Worm (Caenorhabditis elegans) whole organism, early embryonic: ENCODE data around the gene K09F6.9.
"Not testable (repeated sequence)": the region's sequence is repeated elsewhere in the genome, so short reads cannot be mapped to it uniquely, and the experiment has no call there.

Experiments used
- F13C5.2 ChIP-seq: sonication (generic microtip); optimal IDR thresholded peaks from 2 replicates; lab custom pipeline; 2017; ENCODE audit warnings: mild to moderate bottlenecking, missing genetic modification characterization, inconsistent platforms, missing compliant biosample characterization
- aly-1 ChIP-seq: sonication (generic microtip); optimal IDR thresholded peaks from 2 replicates; lab custom pipeline; 2016; ENCODE audit warnings: missing genetic modification characterization, missing compliant biosample characterization
- ama-1 ChIP-seq: fragments of 150-350 bp; optimal IDR thresholded peaks from 2 replicates; lab custom pipeline; 2014
- ceh-13 ChIP-seq: fragments of 200-800 bp; sonication (Bioruptor generic); optimal IDR thresholded peaks from 2 replicates; lab custom pipeline; 2018; ENCODE audit warnings: mild to moderate bottlenecking, missing genetic modification characterization, missing compliant biosample characterization
- ceh-36 ChIP-seq: sonication (generic microtip); optimal IDR thresholded peaks from 2 replicates; lab custom pipeline; 2016; ENCODE audit warnings: missing genetic modification characterization, inconsistent platforms, missing compliant biosample characterization
- ets-7 ChIP-seq: sonication (generic microtip); optimal IDR thresholded peaks from 2 replicates; lab custom pipeline; 2016; ENCODE audit warnings: missing genotype, missing genetic modification characterization, missing compliant biosample characterization
- flt-1 ChIP-seq: fragments of 200-800 bp; sonication (Bioruptor generic); IDR thresholded peaks from 2 replicates; pipeline ENCODE4 v1.3.6; 2022; ENCODE audit warnings: missing genetic modification characterization, missing compliant biosample characterization
- hmbx-1 ChIP-seq: sonication (generic microtip); optimal IDR thresholded peaks from 2 replicates; lab custom pipeline; 2016; ENCODE audit warnings: mild to moderate bottlenecking, missing genetic modification characterization, missing compliant biosample characterization
- hmg-4 ChIP-seq: fragments of 200-800 bp; sonication (Bioruptor generic); optimal IDR thresholded peaks from 2 replicates; lab custom pipeline; 2018; ENCODE audit warnings: mild to moderate bottlenecking, missing genetic modification characterization, missing compliant biosample characterization
- hnd-1 ChIP-seq: sonication (generic microtip); optimal IDR thresholded peaks from 2 replicates; lab custom pipeline; 2016; ENCODE audit warnings: missing genetic modification characterization, missing compliant biosample characterization
- pes-1 ChIP-seq: fragments of 200-800 bp; sonication (Bioruptor generic); IDR thresholded peaks from 2 replicates; pipeline ENCODE4 v1.3.6; 2022; ENCODE audit warnings: missing genetic modification reagents, missing genetic modification characterization, missing compliant biosample characterization
- scrt-1 ChIP-seq: fragments of 200-800 bp; sonication (Bioruptor generic); IDR thresholded peaks from 2 replicates; pipeline ENCODE4 v1.3.6; 2022; ENCODE audit warnings: missing genetic modification characterization, missing compliant biosample characterization
- sea-1 ChIP-seq: fragments of 200-800 bp; sonication (Bioruptor generic); conservative IDR thresholded peaks from 2 replicates; pipeline ENCODE4 v1.3.6; 2022; ENCODE audit warnings: missing genetic modification characterization, missing compliant biosample characterization
- tbx-11 ChIP-seq: fragments of 200-800 bp; sonication (Bioruptor generic); IDR thresholded peaks from 2 replicates; pipeline ENCODE4 v1.3.6; 2022; ENCODE audit warnings: missing genetic modification characterization, missing compliant biosample characterization
- tbx-37 ChIP-seq: fragments of 200-800 bp; sonication (Bioruptor generic); conservative IDR thresholded peaks from 2 replicates; pipeline ENCODE4 v1.3.6; 2022; ENCODE audit warnings: missing genetic modification reagents, missing genetic modification characterization, missing compliant biosample characterization
- tra-4 ChIP-seq: sonication (generic microtip); optimal IDR thresholded peaks from 2 replicates; lab custom pipeline; 2017; ENCODE audit warnings: missing genetic modification characterization, missing compliant biosample characterization

Gene K09F6.9

ce11 chrII:2273750-2274149 lies 8.7 kb downstream of the K09F6.9 start:
- TF ChIP-seq aly-1 (tag; lab: Kevin White, UChicago) (no peak), tbx-37 (GFP tag; lab: Robert Waterston, UW) (no peak), ceh-36 (tag; lab: Kevin White, UChicago) (no peak), hmbx-1 (tag; lab: Kevin White, UChicago) (no peak), sea-1 (GFP tag; lab: Robert Waterston, UW) (no peak), tbx-11 (GFP tag; lab: Robert Waterston, UW) (no peak), tra-4 (tag; lab: Kevin White, UChicago) (no peak), pes-1 (no peak), ceh-13 (GFP tag; lab: Kevin White, UChicago) (no peak), F13C5.2 (tag; lab: Kevin White, UChicago) (no peak), flt-1 (GFP tag; lab: Robert Waterston, UW) (no peak), scrt-1 (no peak), hnd-1 (tag; lab: Kevin White, UChicago) (no peak), ama-1 (lab: Kevin White, UChicago) (no peak), hmg-4 (GFP tag; lab: Kevin White, UChicago) (no peak), ets-7 (tag; lab: Kevin White, UChicago) (no peak)

ce11 chrII:2254861-2255260 lies 27.6 kb downstream of the K09F6.9 start, which contains the start of gene K09F6.3:
Gene K09F6.3, plus strand, starts transcription at chrII:2255161.
- not testable (repeated sequence) for TF ChIP-seq hmg-4 (GFP tag; lab: Kevin White, UChicago); F13C5.2 (tag; lab: Kevin White, UChicago); ama-1 (lab: Kevin White, UChicago)

DNA sequence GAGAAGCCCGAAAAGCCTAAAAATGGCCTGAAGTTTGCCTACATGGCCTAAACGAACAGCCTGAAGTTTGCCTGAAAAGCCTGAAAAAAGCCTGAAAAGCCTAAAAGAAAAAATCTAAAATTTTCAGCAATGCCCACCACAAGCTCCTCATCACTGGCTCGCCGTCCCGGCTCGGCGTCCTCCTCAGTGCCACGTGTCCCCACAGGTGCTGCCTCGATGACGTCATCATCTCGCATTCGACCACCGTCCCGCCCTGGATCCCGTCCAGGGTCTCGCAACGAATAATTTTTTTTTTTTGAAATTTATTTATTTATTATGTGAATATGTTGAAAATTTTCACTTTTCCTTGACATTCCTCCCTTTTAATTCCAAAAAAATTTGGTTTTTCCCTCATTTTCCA lies 28.8 kb downstream of the K09F6.9 start:
- TF ChIP-seq hmbx-1 (tag; lab: Kevin White, UChicago), result no peak
- no peak for TF ChIP-seq ceh-36 (tag; lab: Kevin White, UChicago)
- no peak for TF ChIP-seq scrt-1
- no peak for TF ChIP-seq sea-1 (GFP tag; lab: Robert Waterston, UW)
- no peak for TF ChIP-seq tbx-11 (GFP tag; lab: Robert Waterston, UW)
- TF ChIP-seq pes-1, result no peak
- TF ChIP-seq flt-1 (GFP tag; lab: Robert Waterston, UW), result no peak
- TF ChIP-seq hnd-1 (tag; lab: Kevin White, UChicago), result no peak
- TF ChIP-seq F13C5.2 (tag; lab: Kevin White, UChicago), result no peak
- TF ChIP-seq ceh-13 (GFP tag; lab: Kevin White, UChicago), result no peak

ce11 chrII:2251617-2252016 lies 30.9 kb downstream of the K09F6.9 start:
- no peak for TF ChIP-seq hnd-1 (tag; lab: Kevin White, UChicago)
- no peak for TF ChIP-seq pes-1
- TF ChIP-seq ets-7 (tag; lab: Kevin White, UChicago), result no peak
- TF ChIP-seq aly-1 (tag; lab: Kevin White, UChicago), result no peak
- TF ChIP-seq ama-1 (lab: Kevin White, UChicago), result no peak
- TF ChIP-seq flt-1 (GFP tag; lab: Robert Waterston, UW), result no peak
- TF ChIP-seq ceh-13 (GFP tag; lab: Kevin White, UChicago), result no peak
- TF ChIP-seq scrt-1, result no peak

ce11 chrII:2243342-2243741 lies 39.2 kb downstream of the K09F6.9 start, which contains the start of gene F54A3.2:
Gene F54A3.2, plus strand, starts transcription at chrII:2243642.
- TF ChIP-seq pes-1 (no peak), tbx-37 (GFP tag; lab: Robert Waterston, UW) (no peak), flt-1 (GFP tag; lab: Robert Waterston, UW) (no peak), ama-1 (lab: Kevin White, UChicago) (no peak), ceh-13 (GFP tag; lab: Kevin White, UChicago) (no peak), ceh-36 (tag; lab: Kevin White, UChicago) (no peak), scrt-1 (no peak), tbx-11 (GFP tag; lab: Robert Waterston, UW) (no peak)

ce11 chrII:2236352-2236751 lies 46.1 kb downstream of the K09F6.9 start:
- no peak for TF ChIP-seq pes-1
- no peak for TF ChIP-seq flt-1 (GFP tag; lab: Robert Waterston, UW)
- TF ChIP-seq aly-1 (tag; lab: Kevin White, UChicago), result no peak
- TF ChIP-seq ceh-36 (tag; lab: Kevin White, UChicago), result no peak
- no peak for TF ChIP-seq sea-1 (GFP tag; lab: Robert Waterston, UW)
- TF ChIP-seq tra-4 (tag; lab: Kevin White, UChicago), result no peak
- no peak for TF ChIP-seq scrt-1
- TF ChIP-seq ama-1 (lab: Kevin White, UChicago), result no peak
- no peak for TF ChIP-seq hmg-4 (GFP tag; lab: Kevin White, UChicago)
- TF ChIP-seq ceh-13 (GFP tag; lab: Kevin White, UChicago), result no peak

DNA sequence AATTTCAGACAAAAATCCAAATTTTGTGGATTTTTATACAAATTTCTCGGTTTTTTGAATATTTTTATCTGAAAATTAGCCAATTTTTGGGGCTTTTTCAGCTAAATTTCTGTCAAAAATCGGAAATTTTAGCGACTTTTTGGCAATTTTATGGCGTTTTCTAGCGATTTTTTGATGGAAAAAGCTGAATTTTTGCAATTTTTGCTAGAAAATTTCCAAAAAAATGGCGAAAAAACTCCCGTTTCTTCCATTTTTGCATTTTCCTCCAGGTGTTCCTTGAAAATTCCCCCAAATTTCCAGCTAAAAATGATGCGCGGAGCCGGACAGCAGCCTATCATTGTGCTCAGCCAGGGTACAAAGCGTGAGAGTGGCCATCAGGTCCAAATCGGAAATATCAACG lies 49.3 kb downstream of the K09F6.9 start, which contains the start of gene cct-3:
cct-3 (plus strand) TSS at position 301 of the 400 bp plus-strand sequence.
- TF ChIP-seq ets-7 (tag; lab: Kevin White, UChicago), result no peak
- no peak for TF ChIP-seq tbx-37 (GFP tag; lab: Robert Waterston, UW)
- TF ChIP-seq flt-1 (GFP tag; lab: Robert Waterston, UW), result no peak
- no peak for TF ChIP-seq hnd-1 (tag; lab: Kevin White, UChicago)
- no peak for TF ChIP-seq sea-1 (GFP tag; lab: Robert Waterston, UW)
- TF ChIP-seq pes-1, result no peak
- TF ChIP-seq ceh-36 (tag; lab: Kevin White, UChicago), result no peak
- TF ChIP-seq tra-4 (tag; lab: Kevin White, UChicago), result no peak

DNA sequence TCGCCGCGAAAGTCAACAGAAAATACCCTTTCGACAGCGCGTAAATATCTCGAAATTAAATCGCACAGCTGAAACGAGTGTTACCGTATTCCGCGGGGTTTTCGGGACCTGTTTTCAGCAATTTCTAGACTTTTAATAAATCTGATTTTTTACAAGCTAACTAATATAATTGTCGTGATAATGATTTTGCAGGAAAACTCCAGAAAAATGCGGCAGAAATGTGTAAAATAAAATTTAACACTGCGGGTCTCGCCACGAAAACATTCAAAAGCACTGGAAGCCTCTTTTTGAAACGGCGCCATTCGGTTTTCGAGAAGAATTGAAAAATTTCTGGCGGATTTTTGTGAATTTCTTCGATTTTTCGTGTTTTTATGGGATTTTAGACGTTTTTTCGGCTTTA lies 50.1 kb downstream of the K09F6.9 start, which contains the start of gene F54A3.6:
F54A3.6 (minus strand) TSS at position 42 of the 400 bp plus-strand sequence.
- TF ChIP-seq ets-7 (tag; lab: Kevin White, UChicago); ama-1 (lab: Kevin White, UChicago); ceh-36 (tag; lab: Kevin White, UChicago): not testable (repeated sequence)
